Fruit fly (Drosophila melanogaster) whole organism, adult: ENCODE results near the gene Alh.

ENCODE experiments used
- Clk ChIP-seq: fragments of 200-800 bp; sonication (Bioruptor generic); optimal IDR thresholded peaks from 2 replicates; lab custom pipeline; 2017; ENCODE audit warnings: missing biosample characterization, missing genetic modification characterization
- pad ChIP-seq: fragments of 200-800 bp; sonication (Bioruptor generic); optimal IDR thresholded peaks from 3 replicates; lab custom pipeline; 2017; ENCODE audit warnings: missing biosample characterization, missing genetic modification characterization, mild to moderate bottlenecking, moderate library complexity, missing genetic modification reagents

dm6 chr3R:7135881-7136280 lies 11.9 kb upstream of the Alh start, which contains the start of gene Fer1:
- no peak for TF ChIP-seq Clk (GFP tag; lab: Kevin White, UChicago)
- TF ChIP-seq pad: no peak
